Fruit fly (Drosophila melanogaster) whole organism, embryonic: ENCODE data around the gene Chd64.

Experiments used
- ATbp ChIP-seq: fragments of 200-800 bp; sonication (Bioruptor generic); optimal IDR thresholded peaks from 2 replicates; lab custom pipeline; 2017; ENCODE audit warnings: missing biosample characterization, mild to moderate bottlenecking, missing genetic modification characterization, missing genetic modification reagents
- BtbVII ChIP-seq: fragments of 200-800 bp; sonication (Bioruptor generic); optimal IDR thresholded peaks from 3 replicates; lab custom pipeline; 2017; ENCODE audit warnings: missing biosample characterization, mild to moderate bottlenecking, missing genetic modification characterization
- CG10321 ChIP-seq: fragments of 200-800 bp; sonication (Bioruptor generic); IDR thresholded peaks from 2 replicates; pipeline ENCODE4 v1.3.6; 2022; ENCODE audit warnings: missing biosample characterization, missing genetic modification characterization
- CG10959 ChIP-seq: fragments of 200-800 bp; sonication (Bioruptor generic); IDR thresholded peaks from 2 replicates; pipeline ENCODE4 v1.3.6; 2022; ENCODE audit warnings: missing biosample characterization, missing genetic modification characterization
- CG12236 ChIP-seq: fragments of 200-800 bp; sonication (Bioruptor generic); optimal IDR thresholded peaks from 2 replicates; lab custom pipeline; 2016; ENCODE audit warnings: missing biosample characterization, missing genetic modification characterization
- CG13624 ChIP-seq: fragments of 200-800 bp; sonication (Bioruptor generic); optimal IDR thresholded peaks from 2 replicates; lab custom pipeline; 2016; ENCODE audit warnings: missing biosample characterization, missing genetic modification characterization
- CG13775 ChIP-seq: fragments of 200-800 bp; sonication (Bioruptor generic); optimal IDR thresholded peaks from 3 replicates; lab custom pipeline; 2017; ENCODE audit warnings: missing biosample characterization, mild to moderate bottlenecking, missing genetic modification characterization
- CG14667 ChIP-seq: fragments of 200-800 bp; sonication (Bioruptor generic); IDR thresholded peaks from 2 replicates; pipeline ENCODE4 v1.3.6; 2022; ENCODE audit warnings: missing biosample characterization, missing genetic modification characterization
- CG15514 ChIP-seq: fragments of 200-800 bp; sonication (Bioruptor generic); optimal IDR thresholded peaks from 3 replicates; lab custom pipeline; 2017; ENCODE audit warnings: missing biosample characterization, missing genetic modification characterization, mild to moderate bottlenecking, moderate library complexity, missing genetic modification reagents
- CG15696 ChIP-seq: fragments of 200-800 bp; sonication (Bioruptor generic); optimal IDR thresholded peaks from 2 replicates; lab custom pipeline; 2019; ENCODE audit warnings: missing biosample characterization, mild to moderate bottlenecking, missing genetic modification characterization, moderate library complexity
- CG1603 ChIP-seq: fragments of 200-800 bp; sonication (Bioruptor generic); optimal IDR thresholded peaks from 2 replicates; lab custom pipeline; 2019; ENCODE audit warnings: missing biosample characterization, mild to moderate bottlenecking, missing genetic modification characterization, moderate library complexity
- CG16779 ChIP-seq: fragments of 200-800 bp; sonication (Bioruptor generic); IDR thresholded peaks from 2 replicates; pipeline ENCODE4 v1.3.6; 2022; ENCODE audit warnings: missing biosample characterization, missing genetic modification characterization
- CG18011 ChIP-seq: fragments of 200-800 bp; sonication (Bioruptor generic); optimal IDR thresholded peaks from 2 replicates; lab custom pipeline; 2017; ENCODE audit warnings: missing biosample characterization, missing genetic modification characterization, mild to moderate bottlenecking, moderate library complexity, missing genotype
- CG18262 ChIP-seq: fragments of 200-800 bp; optimal IDR thresholded peaks from 3 replicates; lab custom pipeline; 2019; ENCODE audit warnings: missing biosample characterization, mild to moderate bottlenecking, missing genetic modification characterization, moderate library complexity
- CG3065 ChIP-seq: fragments of 200-800 bp; sonication (Bioruptor generic); optimal IDR thresholded peaks from 2 replicates; lab custom pipeline; 2016; ENCODE audit warnings: missing biosample characterization, missing genetic modification characterization
- CG32772 ChIP-seq: fragments of 200-800 bp; sonication (Bioruptor generic); IDR thresholded peaks from 2 replicates; pipeline ENCODE4 v1.3.6; 2022; ENCODE audit warnings: missing biosample characterization, missing genetic modification characterization
- CG3995 ChIP-seq: fragments of 200-800 bp; sonication (Bioruptor generic); optimal IDR thresholded peaks from 3 replicates; lab custom pipeline; 2016; ENCODE audit warnings: missing biosample characterization, missing genetic modification characterization
- CG6683 ChIP-seq: fragments of 200-800 bp; sonication (Bioruptor generic); optimal IDR thresholded peaks from 2 replicates; lab custom pipeline; 2017; ENCODE audit warnings: missing biosample characterization, mild to moderate bottlenecking, missing genetic modification characterization, missing genetic modification reagents
- CG6765 ChIP-seq: fragments of 200-800 bp; sonication (Bioruptor generic); optimal IDR thresholded peaks from 3 replicates; lab custom pipeline; 2017; ENCODE audit warnings: missing biosample characterization, mild to moderate bottlenecking, missing genetic modification characterization
- CG7372 ChIP-seq: fragments of 200-800 bp; sonication (Bioruptor generic); IDR thresholded peaks from 2 replicates; pipeline ENCODE4 v1.3.6; 2022; ENCODE audit warnings: missing biosample characterization, missing genetic modification characterization
- CkIIα-i1 ChIP-seq: fragments of 200-800 bp; sonication (Bioruptor generic); IDR thresholded peaks from 2 replicates; pipeline ENCODE4 v1.3.6; 2022; ENCODE audit warnings: missing biosample characterization, missing genetic modification characterization
- CoRest ChIP-seq: fragments of 200-800 bp; sonication (Bioruptor generic); optimal IDR thresholded peaks from 3 replicates; lab custom pipeline; 2018; ENCODE audit warnings: missing biosample characterization, mild to moderate bottlenecking, missing genetic modification characterization, moderate library complexity
- Dek ChIP-seq: fragments of 200-800 bp; sonication (Bioruptor generic); optimal IDR thresholded peaks from 3 replicates; lab custom pipeline; 2019; ENCODE audit warnings: missing biosample characterization, mild to moderate bottlenecking, missing genetic modification characterization, moderate library complexity
- Gug ChIP-seq: fragments of 200-800 bp; sonication (Bioruptor generic); IDR thresholded peaks from 4 replicates; pipeline ENCODE4 v1.3.6; 2022; ENCODE audit warnings: missing biosample characterization, missing genetic modification characterization
- HmgZ ChIP-seq: fragments of 200-800 bp; sonication (Bioruptor generic); optimal IDR thresholded peaks from 2 replicates; lab custom pipeline; 2018; ENCODE audit warnings: missing biosample characterization, mild to moderate bottlenecking, missing genetic modification characterization
- MESR4 ChIP-seq: fragments of 200-800 bp; sonication (Bioruptor generic); optimal IDR thresholded peaks from 2 replicates; lab custom pipeline; 2018; ENCODE audit warnings: missing biosample characterization, mild to moderate bottlenecking, missing genetic modification characterization, moderate library complexity
- Mrtf ChIP-seq: fragments of 200-800 bp; sonication (Bioruptor generic); IDR thresholded peaks from 3 replicates; pipeline ENCODE4 v1.3.6; 2022; ENCODE audit warnings: missing biosample characterization, missing genetic modification characterization
- Opbp ChIP-seq: fragments of 200-800 bp; sonication (Bioruptor generic); IDR thresholded peaks from 3 replicates; pipeline ENCODE4 v1.3.6; 2022; ENCODE audit warnings: missing biosample characterization, missing genetic modification characterization; ENCODE audit not compliant: partially characterized antibody
- PHDP ChIP-seq: fragments of 200-800 bp; sonication (Bioruptor generic); optimal IDR thresholded peaks from 3 replicates; lab custom pipeline; 2018; ENCODE audit warnings: missing biosample characterization, mild to moderate bottlenecking, missing genetic modification characterization, moderate library complexity
- Rx ChIP-seq: fragments of 200-800 bp; sonication (Bioruptor generic); IDR thresholded peaks from 2 replicates; pipeline ENCODE4 v1.3.6; 2022; ENCODE audit warnings: missing biosample characterization, missing genetic modification characterization
- Sin3A ChIP-seq: fragments of >200 bp; optimal IDR thresholded peaks from 2 replicates; lab custom pipeline; 2018
- Spps ChIP-seq: fragments of 200-800 bp; sonication (Bioruptor generic); optimal IDR thresholded peaks from 2 replicates; lab custom pipeline; 2018; ENCODE audit warnings: missing biosample characterization, mild to moderate bottlenecking, missing genetic modification characterization
- TFAM ChIP-seq: fragments of 200-800 bp; sonication (Bioruptor generic); optimal IDR thresholded peaks from 2 replicates; lab custom pipeline; 2017; ENCODE audit warnings: missing biosample characterization, missing genetic modification characterization, inconsistent platforms
- ap ChIP-seq: fragments of 200-800 bp; sonication (Bioruptor generic); IDR thresholded peaks from 2 replicates; pipeline ENCODE4 v1.3.6; 2022; ENCODE audit warnings: missing biosample characterization, missing genetic modification characterization
- ara ChIP-seq: fragments of 200-800 bp; sonication (Bioruptor generic); IDR thresholded peaks from 2 replicates; pipeline ENCODE4 v1.3.6; 2022; ENCODE audit warnings: missing biosample characterization, missing genetic modification characterization
- ato ChIP-seq: fragments of 200-800 bp; sonication (Bioruptor generic); IDR thresholded peaks from 2 replicates; pipeline ENCODE4 v1.3.6; 2022; ENCODE audit warnings: missing biosample characterization, missing genetic modification characterization; ENCODE audit not compliant: partially characterized antibody
- esg ChIP-seq: fragments of 200-800 bp; sonication (Bioruptor generic); conservative IDR thresholded peaks from 2 replicates; pipeline ENCODE4 v1.3.6; 2022; ENCODE audit warnings: missing biosample characterization, missing genetic modification characterization
- eve ChIP-seq, 2 experiments: fragments of >200 bp; optimal IDR thresholded peaks; 2 replicates each; lab custom pipeline; 2017; ENCODE audit warnings: missing biosample characterization in 2 of 2, missing genetic modification characterization in 2 of 2
- grau ChIP-seq: fragments of 200-800 bp; optimal IDR thresholded peaks from 3 replicates; lab custom pipeline; 2019; ENCODE audit warnings: missing biosample characterization, mild to moderate bottlenecking, missing genetic modification characterization, moderate library complexity
- ken ChIP-seq: fragments of 200-800 bp; sonication (Bioruptor generic); IDR thresholded peaks from 3 replicates; pipeline ENCODE4 v1.3.6; 2022; ENCODE audit warnings: missing biosample characterization, missing genetic modification characterization
- lmd ChIP-seq: fragments of 200-800 bp; sonication (Bioruptor generic); IDR thresholded peaks from 2 replicates; pipeline ENCODE4 v1.3.6; 2022; ENCODE audit warnings: missing biosample characterization, missing genetic modification characterization
- onecut ChIP-seq: fragments of 200-800 bp; sonication (Bioruptor generic); IDR thresholded peaks from 2 replicates; pipeline ENCODE4 v1.3.6; 2022; ENCODE audit warnings: missing biosample characterization, missing genetic modification characterization
- pho ChIP-seq: fragments of 200-800 bp; sonication (Bioruptor generic); optimal IDR thresholded peaks from 2 replicates; lab custom pipeline; 2016; ENCODE audit warnings: missing biosample characterization, missing genetic modification characterization
- repo ChIP-seq: fragments of 200-800 bp; sonication (Bioruptor generic); optimal IDR thresholded peaks from 2 replicates; lab custom pipeline; 2016; ENCODE audit warnings: missing biosample characterization, missing genetic modification characterization
- ro ChIP-seq: fragments of 200-800 bp; sonication (Bioruptor generic); IDR thresholded peaks from 2 replicates; pipeline ENCODE4 v1.3.6; 2022; ENCODE audit warnings: missing biosample characterization, missing genetic modification characterization
- trem ChIP-seq: fragments of 200-800 bp; optimal IDR thresholded peaks from 3 replicates; lab custom pipeline; 2019; ENCODE audit warnings: missing biosample characterization, mild to moderate bottlenecking, missing genetic modification characterization, moderate library complexity
- trh ChIP-seq: fragments of 200-800 bp; sonication (Bioruptor generic); optimal IDR thresholded peaks from 2 replicates; lab custom pipeline; 2016; ENCODE audit warnings: missing biosample characterization, missing genetic modification characterization
- twi ChIP-seq: fragments of 200-800 bp; optimal IDR thresholded peaks from 2 replicates; lab custom pipeline; 2019; ENCODE audit warnings: missing biosample characterization, mild to moderate bottlenecking, missing genetic modification characterization, moderate library complexity
- unc-4 ChIP-seq: fragments of 200-800 bp; sonication (Bioruptor generic); IDR thresholded peaks from 2 replicates; pipeline ENCODE4 v1.3.6; 2022; ENCODE audit warnings: missing biosample characterization, missing genetic modification characterization; ENCODE audit not compliant: partially characterized antibody

Gene Chd64

dm6 chr3L:4133724-4134678 lies 11.8 kb upstream of the Chd64 start, which contains the start of gene ens (continued):
- no peak for TF ChIP-seq ap (GFP tag; lab: Robert Waterston, UW)
- no peak for TF ChIP-seq CG6765 (GFP tag; lab: Kevin White, UChicago)
- TF ChIP-seq CG10959, result no peak
- no peak for TF ChIP-seq ATbp (GFP tag; lab: Kevin White, UChicago)
- TF ChIP-seq Sin3A (lab: Kevin White, UChicago), result peak; percentile 31
- 0 out of 3 replicates have a peak, but pooled peaks have one; percentile 52 for TF ChIP-seq Opbp (GFP tag; lab: Robert Waterston, UW)
- peak; percentile 33 for TF ChIP-seq trem (tag; lab: Kevin White, UChicago)
- TF ChIP-seq Spps, result no peak
- TF ChIP-seq grau (tag; lab: Kevin White, UChicago), result peak; percentile 5
- peak; percentile 6 for TF ChIP-seq HmgZ (tag; lab: Kevin White, UChicago)
- TF ChIP-seq CG10321 (GFP tag; lab: Robert Waterston, UW), result 0 out of 2 replicates have a peak, but pooled peaks have one; percentile 21
- TF ChIP-seq CkIIα-i1 (GFP tag; lab: Robert Waterston, UW), result no peak
- TF ChIP-seq ro (GFP tag; lab: Robert Waterston, UW), result no peak
- peak; percentile 94 for TF ChIP-seq MESR4 (GFP tag; lab: Kevin White, UChicago)
- TF ChIP-seq trh, result no peak
- TF ChIP-seq Rx (GFP tag; lab: Robert Waterston, UW), result no peak
- peak; percentile 44 for TF ChIP-seq CG15514 (GFP tag; lab: Kevin White, UChicago)
- no peak for TF ChIP-seq CoRest (tag; lab: Kevin White, UChicago)
- TF ChIP-seq eve (GFP tag; optimal IDR thresholded peaks at IDR 0.05; lab: Kevin White, UChicago), result no peak
- TF ChIP-seq CG15696 (tag; lab: Kevin White, UChicago), result no peak
- no peak for TF ChIP-seq CG12236 (GFP tag; lab: Kevin White, UChicago)
- TF ChIP-seq CG14667 (GFP tag; lab: Robert Waterston, UW), result no peak
- no peak for TF ChIP-seq Gug
- no peak for TF ChIP-seq CG18011 (GFP tag; lab: Kevin White, UChicago)
- TF ChIP-seq CG7372 (GFP tag; lab: Robert Waterston, UW), result no peak
- TF ChIP-seq ara (GFP tag; lab: Robert Waterston, UW), result no peak
- TF ChIP-seq CG3065 (GFP tag; lab: Kevin White, UChicago), result no peak
- no peak for TF ChIP-seq TFAM (GFP tag; lab: Kevin White, UChicago)
- peak; percentile 54 for TF ChIP-seq onecut
- no peak for TF ChIP-seq CG6683 (GFP tag; lab: Kevin White, UChicago)
- TF ChIP-seq CG3995 (GFP tag; lab: Kevin White, UChicago), result no peak
- TF ChIP-seq esg (GFP tag; lab: Robert Waterston, UW), result no peak
- 0 out of 2 replicates have a peak, but pooled peaks have one; percentile 13 for TF ChIP-seq unc-4
- TF ChIP-seq Dek (tag; lab: Kevin White, UChicago), result no peak
- no peak for TF ChIP-seq pho (GFP tag; lab: Kevin White, UChicago)
- no peak for TF ChIP-seq lmd (GFP tag; lab: Robert Waterston, UW)
- TF ChIP-seq PHDP (tag; lab: Kevin White, UChicago), result peak; percentile 28
- no peak for TF ChIP-seq CG16779
- no peak for TF ChIP-seq CG18262
- TF ChIP-seq twi (tag; lab: Kevin White, UChicago), result no peak
- TF ChIP-seq ato (GFP tag; lab: Robert Waterston, UW), result no peak
- TF ChIP-seq CG1603 (tag; lab: Kevin White, UChicago), result no peak
- TF ChIP-seq CG13775, result no peak
- no peak for TF ChIP-seq Mrtf
- TF ChIP-seq CG13624 (GFP tag; lab: Kevin White, UChicago), result peak; percentile 33
- TF ChIP-seq CG32772, result no peak
- TF ChIP-seq BtbVII (GFP tag; lab: Kevin White, UChicago), result peak; percentile 21
- TF ChIP-seq ken (GFP tag; lab: Robert Waterston, UW), result no peak
- no peak for TF ChIP-seq repo (GFP tag; lab: Kevin White, UChicago)
